Worm (Caenorhabditis elegans): ENCODE data around the gene Y41C4A.7.

DNA sequence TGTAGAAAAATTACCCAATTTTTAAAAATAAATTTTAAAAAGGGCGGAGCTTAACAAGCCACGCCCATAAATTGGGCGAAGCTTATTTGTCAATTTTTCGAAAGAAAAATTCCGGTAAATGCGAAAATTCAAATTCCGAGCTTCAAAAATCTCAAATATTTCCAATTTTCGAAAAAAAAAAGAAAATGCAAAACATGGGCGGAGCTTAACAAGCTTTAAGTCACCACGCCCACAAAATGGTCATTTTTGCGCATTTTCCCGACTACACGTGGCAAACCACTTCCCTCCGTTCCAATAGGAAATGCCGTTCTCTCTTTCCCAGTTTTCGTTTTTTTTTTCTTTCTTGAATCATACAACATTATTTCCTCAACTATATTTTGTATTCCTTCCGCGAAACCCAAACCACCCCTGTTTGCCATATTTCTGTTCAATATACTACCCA lies 4.1 kb upstream of the Y41C4A.7 start:
- no peak for TF ChIP-seq unc-62 (GFP tag; optimal IDR thresholded peaks at IDR 0.05)
- TF ChIP-seq sem-2 (GFP tag; optimal IDR thresholded peaks at IDR 0.05), result no peak
- no peak for TF ChIP-seq hlh-1 (tag; optimal IDR thresholded peaks at IDR 0.05)
- no peak for TF ChIP-seq blmp-1 (tag; optimal IDR thresholded peaks at IDR 0.05)
- TF ChIP-seq M03D4.4 (tag; optimal IDR thresholded peaks at IDR 0.05), result no peak
- TF ChIP-seq sptf-1 (tag; optimal IDR thresholded peaks at IDR 0.05), result no peak
- no peak for TF ChIP-seq nhr-28 (tag; optimal IDR thresholded peaks at IDR 0.05)
- no peak for TF ChIP-seq bed-3 (GFP tag; optimal IDR thresholded peaks at IDR 0.05)
- TF ChIP-seq cnd-1 (tag; optimal IDR thresholded peaks at IDR 0.05), result no peak
- TF ChIP-seq mls-2 (tag; optimal IDR thresholded peaks at IDR 0.05), result no peak
- no peak for TF ChIP-seq snpc-4 (tag; optimal IDR thresholded peaks at IDR 0.05)
- no peak for TF ChIP-seq unc-39 (tag; optimal IDR thresholded peaks at IDR 0.05)
- TF ChIP-seq ceh-39 (tag; optimal IDR thresholded peaks at IDR 0.05), result no peak
- no peak for TF ChIP-seq lin-13 (tag; optimal IDR thresholded peaks at IDR 0.05)

All from whole organism, mixed stage, embryonic.